Worm (Caenorhabditis elegans) whole organism, late embryonic: ENCODE data around the gene oat-1.

Experiments
- ceh-18 ChIP-seq: sonication (generic microtip); optimal IDR thresholded peaks from 2 replicates; lab custom pipeline; 2016; ENCODE audit warnings: missing genetic modification characterization, missing compliant biosample characterization
- ceh-30 ChIP-seq: fragments of 150-350 bp; optimal IDR thresholded peaks from 2 replicates; lab custom pipeline; 2014; ENCODE audit warnings: missing biosample characterization, missing genetic modification characterization
- che-1 ChIP-seq: sonication (generic microtip); optimal IDR thresholded peaks from 2 replicates; lab custom pipeline; 2016; ENCODE audit warnings: mild to moderate bottlenecking, missing genetic modification characterization, missing compliant biosample characterization
- dve-1 ChIP-seq: sonication (generic microtip); optimal IDR thresholded peaks from 2 replicates; lab custom pipeline; 2017; ENCODE audit warnings: antibody characterized with exemption, mild to moderate bottlenecking, missing genetic modification characterization, missing compliant biosample characterization
- eyg-1 ChIP-seq: sonication (generic microtip); optimal IDR thresholded peaks from 2 replicates; lab custom pipeline; 2016; ENCODE audit warnings: missing genotype, missing genetic modification characterization, missing compliant biosample characterization
- lim-6 ChIP-seq: sonication (generic microtip); optimal IDR thresholded peaks from 2 replicates; lab custom pipeline; 2016; ENCODE audit warnings: missing genetic modification characterization, missing compliant biosample characterization
- lin-11 ChIP-seq: fragments of 200-800 bp; sonication (Bioruptor generic); optimal IDR thresholded peaks from 2 replicates; lab custom pipeline; 2018; ENCODE audit warnings: mild to moderate bottlenecking, missing genetic modification characterization, missing compliant biosample characterization
- nhr-11 ChIP-seq: fragments of 150-350 bp; optimal IDR thresholded peaks from 2 replicates; lab custom pipeline; 2014; ENCODE audit warnings: missing biosample characterization, missing genetic modification characterization
- nhr-232 ChIP-seq: sonication (generic microtip); optimal IDR thresholded peaks from 2 replicates; lab custom pipeline; 2016; ENCODE audit warnings: missing genetic modification characterization, missing compliant biosample characterization
- pros-1 ChIP-seq: fragments of 150-350 bp; optimal IDR thresholded peaks from 2 replicates; lab custom pipeline; 2014; ENCODE audit warnings: missing biosample characterization, missing genetic modification reagents, missing genetic modification characterization
- tbx-2 ChIP-seq: sonication (generic microtip); optimal IDR thresholded peaks from 2 replicates; lab custom pipeline; 2016; ENCODE audit warnings: missing genetic modification characterization, missing compliant biosample characterization
- ttx-3 ChIP-seq: sonication (generic microtip); optimal IDR thresholded peaks from 2 replicates; lab custom pipeline; 2016; ENCODE audit warnings: missing genetic modification reagents, missing genetic modification characterization, missing compliant biosample characterization

DNA sequence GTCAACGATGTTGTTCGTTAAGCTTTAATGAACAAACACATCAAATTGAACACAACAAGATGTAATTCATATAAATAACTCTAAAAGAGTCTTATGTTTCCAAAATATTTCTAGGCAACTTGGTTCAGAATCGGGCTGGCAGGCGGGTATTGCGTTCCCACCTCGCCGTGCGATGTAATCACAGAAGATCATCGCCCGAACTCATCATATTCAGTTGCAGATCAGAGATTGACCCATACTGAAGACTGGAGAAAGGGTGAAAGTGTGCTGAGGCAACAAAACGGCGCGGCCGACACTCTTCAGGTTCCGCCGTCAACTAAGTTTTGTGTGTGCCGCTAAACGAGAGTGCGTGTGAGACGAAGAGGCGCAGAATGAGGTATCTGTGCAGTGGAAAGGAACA, 43.9 kb downstream of the oat-1 start:
- TF ChIP-seq ceh-18 (tag; lab: Kevin White, UChicago) (peak; percentile 27), ceh-30 (tag; lab: Kevin White, UChicago) (no peak), eyg-1 (no peak), dve-1 (tag; lab: Kevin White, UChicago) (peak; percentile 52), tbx-2 (tag; lab: Kevin White, UChicago) (peak; percentile 68), lin-11 (tag; lab: Kevin White, UChicago) (no peak), che-1 (peak; percentile 28), nhr-11 (no peak), ttx-3 (tag; lab: Kevin White, UChicago) (no peak), lim-6 (no peak), nhr-232 (tag; lab: Kevin White, UChicago) (no peak), pros-1 (tag; lab: Kevin White, UChicago) (no peak)
